Worm (Caenorhabditis elegans) whole organism, young adult: ENCODE data around the gene ech-5.

Source experiments
- F37B4.10 ChIP-seq: fragments of 200-800 bp; sonication (Bioruptor generic); IDR thresholded peaks from 2 replicates; pipeline ENCODE4 v1.3.6; 2022; ENCODE audit warnings: missing genetic modification characterization, missing compliant biosample characterization
- attf-5 ChIP-seq: fragments of 200-800 bp; sonication (Bioruptor generic); optimal IDR thresholded peaks from 2 replicates; lab custom pipeline; 2018; ENCODE audit warnings: mild to moderate bottlenecking, missing genetic modification characterization, missing compliant biosample characterization
- dpl-1 ChIP-seq: fragments of 150-350 bp; optimal IDR thresholded peaks from 2 replicates; lab custom pipeline; 2014; ENCODE audit warnings: missing biosample characterization, missing genetic modification reagents, missing genetic modification characterization
- hlh-26 ChIP-seq: fragments of 200-800 bp; sonication (Bioruptor generic); conservative IDR thresholded peaks from 2 replicates; pipeline ENCODE4 v1.3.6; 2022; ENCODE audit warnings: missing genetic modification reagents, missing genetic modification characterization, missing compliant biosample characterization
- lag-1 ChIP-seq: fragments of 200-800 bp; sonication (Bioruptor generic); IDR thresholded peaks from 2 replicates; pipeline ENCODE4 v1.3.6; 2022; ENCODE audit warnings: missing genetic modification reagents, missing genetic modification characterization, missing compliant biosample characterization
- pha-4 ChIP-seq: fragments of 150-350 bp; sonication (generic microtip); optimal IDR thresholded peaks from 2 replicates; lab custom pipeline; 2014; ENCODE audit warnings: missing biosample characterization, missing genetic modification reagents, missing genetic modification characterization
- repo-1 ChIP-seq: sonication (generic microtip); optimal IDR thresholded peaks from 2 replicates; lab custom pipeline; 2017; ENCODE audit warnings: mild to moderate bottlenecking, missing genetic modification characterization, missing compliant biosample characterization
- tbp1 ChIP-seq: fragments of 200-800 bp; sonication (Bioruptor generic); optimal IDR thresholded peaks from 2 replicates; lab custom pipeline; 2018; ENCODE audit warnings: mild to moderate bottlenecking, missing genetic modification characterization, missing compliant biosample characterization
- unc-130 ChIP-seq: sonication (generic microtip); optimal IDR thresholded peaks from 2 replicates; lab custom pipeline; 2016; ENCODE audit warnings: missing genetic modification reagents, missing genetic modification characterization, missing compliant biosample characterization

DNA sequence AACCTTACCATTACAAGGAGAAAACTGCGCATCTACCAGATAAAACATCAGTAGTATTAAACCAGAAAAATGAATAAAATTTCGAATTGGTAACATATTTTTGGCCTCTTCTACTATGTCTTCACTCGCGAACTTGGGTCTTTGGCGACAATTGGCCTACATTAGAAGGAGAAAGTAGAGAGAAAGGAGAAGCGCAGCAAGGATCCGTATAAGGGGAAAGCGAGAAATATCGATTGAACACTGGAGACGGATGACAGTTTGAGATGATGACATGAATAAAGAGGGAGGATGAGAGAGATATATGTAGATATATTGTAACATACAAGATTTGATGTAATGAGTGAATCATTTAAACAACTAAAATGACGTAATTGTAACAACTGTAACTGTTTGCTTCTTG is 28.5 kb upstream of the ech-5 start, which contains the start of gene F56B3.2:
- TF ChIP-seq pha-4 (tag; lab: Kevin White, UChicago) (no peak), lag-1 (GFP tag; lab: Robert Waterston, UW) (no peak), repo-1 (tag; lab: Kevin White, UChicago) (no peak), tbp1 (GFP tag; lab: Kevin White, UChicago) (no peak), attf-5 (GFP tag; lab: Kevin White, UChicago) (no peak), F37B4.10 (GFP tag; lab: Robert Waterston, UW) (no peak), dpl-1 (GFP tag; lab: Kevin White, UChicago) (no peak), hlh-26 (no peak), unc-130 (GFP tag; lab: Kevin White, UChicago) (no peak)
